In genomic region chrX:8040967-8041366, ce11 we compare ENCODE assay signal across 4 worm cellular contexts.
TF ChIP-seq lines count a peak whose summit lies in the region.

xol-1 (plus strand) TSS chrX:8041313.

TF ChIP-seq in whole organism, L1 larva, 84 proteins besides CTCF, POLR2A, EP300 and RAD21:
- peak; percentile 23 for TF ChIP-seq snu-23 (GFP tag; optimal IDR thresholded peaks at IDR 0.05; lab: Kevin White, UChicago)
- peak; percentile 30 for TF ChIP-seq blmp-1 (tag; optimal IDR thresholded peaks at IDR 0.05; lab: Kevin White, UChicago)
- no peak for TF ChIP-seq hpl-2 (GFP tag; optimal IDR thresholded peaks at IDR 0.05; lab: Kevin White, UChicago)
- no peak for TF ChIP-seq lin-39 (tag; optimal IDR thresholded peaks at IDR 0.05; lab: Kevin White, UChicago)
- no peak for TF ChIP-seq efl-1 (optimal IDR thresholded peaks at IDR 0.05; lab: Kevin White, UChicago)
- peak in 1 of 2 experiments; percentile 37 for TF ChIP-seq efl-1 (GFP tag; optimal IDR thresholded peaks at IDR 0.05 in 1 of 2; lab: Kevin White, UChicago)
- peak in 1 of 2 experiments; percentile 30 for TF ChIP-seq lin-35 (GFP tag; optimal IDR thresholded peaks at IDR 0.05; lab: Kevin White, UChicago)
- TF ChIP-seq rnt-1 (tag; optimal IDR thresholded peaks at IDR 0.05; lab: Kevin White, UChicago) = peak; percentile 12
- peak; percentile 0 for TF ChIP-seq skn-1 (tag; optimal IDR thresholded peaks at IDR 0.05; lab: Kevin White, UChicago)
- no peak for TF ChIP-seq ceh-88 (GFP tag; IDR thresholded peaks at IDR 0.05; lab: Robert Waterston, UW)

TF ChIP-seq in whole organism, L4 larva, 104 proteins besides CTCF, POLR2A, EP300 and RAD21:
- TF ChIP-seq R02D3.7 (tag; optimal IDR thresholded peaks at IDR 0.05; lab: Kevin White, UChicago) (no peak), jun-1 (tag; optimal IDR thresholded peaks at IDR 0.05; lab: Kevin White, UChicago) (no peak), tra-1 (GFP tag; IDR thresholded peaks at IDR 0.05; lab: Robert Waterston, UW) (peak; percentile 77), snpc-4 (tag; optimal IDR thresholded peaks at IDR 0.05; lab: Kevin White, UChicago) (no peak)
TF ChIP-seq in whole organism, L4 larva: peak in this region for 1.

TF ChIP-seq in whole organism, late embryonic, 69 proteins besides CTCF, POLR2A, EP300 and RAD21:
- TF ChIP-seq pha-2 (tag; optimal IDR thresholded peaks at IDR 0.05; lab: Kevin White, UChicago) (no peak), dmd-4 (tag; optimal IDR thresholded peaks at IDR 0.05; lab: Kevin White, UChicago; ENCODE audit: borderline replicate concordance) (no peak), dve-1 (tag; optimal IDR thresholded peaks at IDR 0.05; lab: Kevin White, UChicago) (no peak), sox-4 (tag; optimal IDR thresholded peaks at IDR 0.05; lab: Kevin White, UChicago) (no peak), ceh-18 (tag; optimal IDR thresholded peaks at IDR 0.05; lab: Kevin White, UChicago) (no peak), sdc-2 (tag; optimal IDR thresholded peaks at IDR 0.05; lab: Kevin White, UChicago) (peak; percentile 83)

TF ChIP-seq in whole organism, mixed stage, embryonic, 35 proteins besides CTCF, POLR2A, EP300 and RAD21:
- TF ChIP-seq mab-5 (tag; optimal IDR thresholded peaks at IDR 0.05; lab: Kevin White, UChicago) = no peak
- TF ChIP-seq unc-120 (tag; optimal IDR thresholded peaks at IDR 0.05; lab: Kevin White, UChicago; ENCODE audit: poor library complexity, severe bottlenecking) = no peak
- peak; percentile 6 for TF ChIP-seq mep-1 (tag; optimal IDR thresholded peaks at IDR 0.05; lab: Kevin White, UChicago)
TF ChIP-seq in whole organism, mixed stage, embryonic: peak in this region for 1.

Comparison
In these comparisons a context has a peak if more than half of its experiments do, and no peak if none do; other contexts are left out.
1. Of the 29 proteins assayed by ChIP-seq in both whole organism, L4 larva and whole organism, L1 larva: peak only in whole organism, L4 larva: none; only in whole organism, L1 larva: skn-1; in both: none; in neither: 28.